Worm (Caenorhabditis elegans): ENCODE results near the gene lgg-2.

DNA sequence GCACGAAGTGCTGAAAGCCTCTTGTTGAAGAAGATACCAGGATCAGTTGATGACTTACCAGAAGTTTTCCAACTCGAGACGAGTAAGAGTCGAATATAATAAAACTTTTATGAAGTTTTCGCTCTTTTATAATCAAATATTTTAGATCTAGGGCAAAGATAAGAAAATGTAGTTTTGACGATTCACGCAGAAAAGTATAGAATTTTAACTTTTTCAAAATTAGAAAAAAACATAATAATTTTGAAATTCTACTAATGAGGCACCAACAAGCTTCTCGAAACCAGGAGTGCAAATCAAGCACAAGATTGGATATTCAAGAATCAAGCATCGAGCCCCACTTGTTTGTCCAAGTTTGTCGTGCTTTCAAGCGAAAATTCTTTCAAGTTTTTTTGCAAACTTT lies 13.1 kb upstream of the lgg-2 start, which contains the start of gene Y69E1A.1:
- TF ChIP-seq dao-5 (tag; optimal IDR thresholded peaks at IDR 0.05) (no peak), W03F9.2 (tag; optimal IDR thresholded peaks at IDR 0.05) (no peak), him-1 (tag; optimal IDR thresholded peaks at IDR 0.05) (no peak)

All from whole organism, L4/young adult.